Fruit fly (Drosophila melanogaster) whole organism: ENCODE measurements around the gene CG31115.

Experiments used
- CG8478 ChIP-seq: fragments of >200 bp; optimal IDR thresholded peaks from 2 replicates; lab custom pipeline; 2018; ENCODE audit warnings: inconsistent platforms
- Dll ChIP-seq: fragments of >200 bp; optimal IDR thresholded peaks from 2 replicates; lab custom pipeline; 2017
- EcR ChIP-seq, 2 experiments: fragments of >200 bp; optimal IDR thresholded peaks; 2 replicates each; lab custom pipeline; 2017; ENCODE audit warnings: missing biosample characterization in 2 of 2, missing genetic modification characterization in 2 of 2, missing genetic modification reagents in 2 of 2
- pan ChIP-seq: fragments of >200 bp; optimal IDR thresholded peaks from 2 replicates; lab custom pipeline; 2017
- psq ChIP-seq: fragments of >200 bp; optimal IDR thresholded peaks from 2 replicates; lab custom pipeline; 2017
- usp ChIP-seq: fragments of >200 bp; optimal IDR thresholded peaks from 2 replicates; lab custom pipeline; 2017; ENCODE audit warnings: missing biosample characterization, missing genetic modification characterization, mixed read lengths

Gene CG31115

DNA sequence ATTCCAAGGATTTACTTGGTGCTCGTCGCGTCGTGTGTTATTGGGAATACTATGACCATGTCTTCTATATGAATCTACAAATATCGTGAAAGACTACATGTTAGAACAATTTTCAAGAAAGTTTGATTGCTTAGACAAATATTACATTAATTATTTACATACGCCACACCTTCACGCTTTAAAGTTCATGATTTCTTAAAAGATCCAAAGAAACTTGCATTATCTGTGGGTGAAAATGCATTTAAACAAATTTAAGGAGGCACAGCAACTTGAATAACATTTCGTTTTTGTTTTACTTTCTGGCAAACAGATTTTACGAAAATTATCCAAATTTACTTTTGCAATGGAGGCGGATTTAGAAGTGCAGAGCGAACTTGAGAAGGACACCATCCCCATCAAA, at the start of gene CG31115:
Gene CG31115 (plus strand): TSS at position 301 of the 400 bp plus-strand sequence.
- TF ChIP-seq psq (lab: Kevin White, UChicago) = no peak
- no peak for TF ChIP-seq CG8478 (lab: Kevin White, UChicago)
- no peak for TF ChIP-seq Dll (lab: Kevin White, UChicago)
- TF ChIP-seq pan = no peak
- TF ChIP-seq EcR (GFP tag; optimal IDR thresholded peaks at IDR 0.05; lab: Kevin White, UChicago) = no peak
- TF ChIP-seq usp (GFP tag; lab: Kevin White, UChicago) = no peak

DNA sequence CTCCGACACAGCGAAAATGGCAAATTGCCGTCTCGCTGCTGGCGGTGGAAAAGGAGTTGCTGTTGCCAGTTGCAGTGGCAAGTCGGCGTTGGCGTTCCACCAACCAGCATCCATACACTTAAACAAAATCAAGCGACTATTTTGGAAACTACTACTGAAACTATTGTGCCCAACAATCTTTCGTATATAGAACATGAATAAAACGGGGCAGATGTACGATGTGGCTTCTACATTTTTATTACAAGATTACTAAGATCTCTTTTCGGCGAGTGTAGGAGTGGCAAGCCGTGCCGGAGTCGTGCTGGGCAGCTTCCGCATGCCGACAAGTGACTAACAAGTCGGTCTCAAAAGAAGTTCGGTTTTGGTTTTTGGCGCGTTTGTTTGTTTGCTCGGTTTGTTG, 40.2 kb upstream of the CG31115 start:
- TF ChIP-seq Dll (lab: Kevin White, UChicago) = no peak
- no peak for TF ChIP-seq EcR (GFP tag; optimal IDR thresholded peaks at IDR 0.05; lab: Kevin White, UChicago)
- TF ChIP-seq psq (lab: Kevin White, UChicago) = no peak
- no peak for TF ChIP-seq usp (GFP tag; lab: Kevin White, UChicago)
- no peak for TF ChIP-seq CG8478 (lab: Kevin White, UChicago)
- no peak for TF ChIP-seq pan

DNA sequence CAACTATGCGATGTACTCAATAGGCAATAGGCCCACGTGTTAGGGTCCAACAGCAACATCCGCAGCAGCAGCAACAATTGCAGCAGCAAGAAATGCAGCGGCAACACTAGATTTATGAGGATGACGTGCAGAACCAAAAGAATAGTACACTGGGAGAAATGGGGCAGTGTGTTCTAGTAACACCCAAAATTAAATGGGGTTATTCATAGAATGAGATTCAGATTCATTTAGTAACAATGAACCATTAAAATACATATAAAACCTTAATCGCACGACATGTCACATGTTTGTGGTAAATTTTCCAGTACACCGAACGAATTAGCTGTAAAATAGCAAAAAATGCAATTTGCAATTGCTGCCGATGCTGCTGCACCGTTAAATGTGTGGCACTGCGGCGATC, 39.5 kb upstream of the CG31115 start:
- no peak for TF ChIP-seq usp (GFP tag; lab: Kevin White, UChicago)
- no peak for TF ChIP-seq pan
- TF ChIP-seq Dll (lab: Kevin White, UChicago) = no peak
- no peak for TF ChIP-seq EcR (GFP tag; optimal IDR thresholded peaks at IDR 0.05; lab: Kevin White, UChicago)
- TF ChIP-seq psq (lab: Kevin White, UChicago) = no peak
- no peak for TF ChIP-seq CG8478 (lab: Kevin White, UChicago)

DNA sequence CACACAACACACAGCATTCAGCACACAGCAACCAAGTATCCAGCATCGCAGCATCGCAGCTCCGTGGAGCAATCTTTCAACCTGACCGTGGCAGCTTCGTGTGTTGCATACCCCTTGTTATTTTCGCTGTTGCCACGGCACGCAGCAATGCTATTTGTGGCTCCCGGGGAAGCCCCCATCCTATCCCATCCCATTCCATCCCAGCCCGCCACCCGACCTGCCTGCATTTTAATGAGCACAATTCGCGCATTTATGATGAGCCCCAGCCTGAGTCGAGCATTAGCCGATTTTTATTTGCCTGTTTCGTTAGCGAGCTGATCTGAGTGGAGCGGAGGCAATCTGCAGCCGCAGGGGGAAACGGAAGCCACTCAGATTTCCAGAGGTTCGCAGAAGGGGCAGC, 37.2 kb upstream of the CG31115 start:
- TF ChIP-seq EcR (GFP tag; optimal IDR thresholded peaks at IDR 0.05; lab: Kevin White, UChicago) = no peak
- no peak for TF ChIP-seq usp (GFP tag; lab: Kevin White, UChicago)
- no peak for TF ChIP-seq pan
- TF ChIP-seq Dll (lab: Kevin White, UChicago) = no peak
- TF ChIP-seq psq (lab: Kevin White, UChicago) = no peak
- no peak for TF ChIP-seq CG8478 (lab: Kevin White, UChicago)

dm6 chr3R:25002257-25002656, 34.5 kb upstream of the CG31115 start:
- TF ChIP-seq usp (GFP tag; lab: Kevin White, UChicago) = no peak
- no peak for TF ChIP-seq pan
- TF ChIP-seq CG8478 (lab: Kevin White, UChicago) = no peak
- no peak for TF ChIP-seq EcR (GFP tag; optimal IDR thresholded peaks at IDR 0.05; lab: Kevin White, UChicago)
- TF ChIP-seq Dll (lab: Kevin White, UChicago) = no peak
- no peak for TF ChIP-seq psq (lab: Kevin White, UChicago)

- TF ChIP-seq pan (no peak), EcR (GFP tag; optimal IDR thresholded peaks at IDR 0.05; lab: Kevin White, UChicago) (no peak), usp (GFP tag; lab: Kevin White, UChicago) (no peak), CG8478 (lab: Kevin White, UChicago) (no peak), psq (lab: Kevin White, UChicago) (no peak), Dll (lab: Kevin White, UChicago) (no peak)
Observed at dm6 chr3R:25004064-25004463, 32.7 kb upstream of the CG31115 start.

DNA sequence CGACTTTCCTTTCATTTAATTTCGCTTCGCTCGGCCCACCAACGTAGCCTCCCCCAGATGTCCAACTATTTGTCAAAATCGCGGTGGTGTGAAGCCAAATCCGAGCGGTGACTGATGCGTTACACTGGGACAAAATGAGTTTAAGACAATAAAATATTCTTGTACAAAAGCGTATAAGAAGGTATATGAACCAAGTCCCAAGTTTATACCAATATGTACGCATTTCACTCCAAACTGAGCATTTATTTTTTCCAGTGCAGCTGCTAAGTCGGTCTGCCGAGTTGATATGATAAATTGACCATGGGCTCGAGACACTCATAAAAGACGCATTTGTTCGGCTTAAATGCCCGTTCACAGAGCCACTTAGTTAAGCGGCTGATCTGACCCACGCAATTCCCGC, 32.0 kb upstream of the CG31115 start:
- TF ChIP-seq usp (GFP tag; lab: Kevin White, UChicago) = no peak
- TF ChIP-seq EcR (GFP tag; optimal IDR thresholded peaks at IDR 0.05; lab: Kevin White, UChicago) = peak in 1 of 2 experiments; percentile 23

- TF ChIP-seq CG8478 (lab: Kevin White, UChicago) (no peak), psq (lab: Kevin White, UChicago) (no peak), pan (no peak), usp (GFP tag; lab: Kevin White, UChicago) (no peak), Dll (lab: Kevin White, UChicago) (no peak), EcR (GFP tag; optimal IDR thresholded peaks at IDR 0.05; lab: Kevin White, UChicago) (no peak)
Observed at dm6 chr3R:25005748-25006147, 31.0 kb upstream of the CG31115 start.

- peak in 1 of 2 experiments; percentile 90 for TF ChIP-seq EcR (GFP tag; optimal IDR thresholded peaks at IDR 0.05; lab: Kevin White, UChicago)
- no peak for TF ChIP-seq Dll (lab: Kevin White, UChicago)
- no peak for TF ChIP-seq usp (GFP tag; lab: Kevin White, UChicago)
- TF ChIP-seq CG8478 (lab: Kevin White, UChicago) = no peak
Observed at dm6 chr3R:25009745-25010446, 26.8 kb upstream of the CG31115 start.

- TF ChIP-seq usp (GFP tag; lab: Kevin White, UChicago) = no peak
- TF ChIP-seq CG8478 (lab: Kevin White, UChicago) = no peak
- no peak for TF ChIP-seq Dll (lab: Kevin White, UChicago)
- TF ChIP-seq pan = no peak
- TF ChIP-seq EcR (GFP tag; optimal IDR thresholded peaks at IDR 0.05; lab: Kevin White, UChicago) = no peak
- TF ChIP-seq psq (lab: Kevin White, UChicago) = no peak
Observed at dm6 chr3R:25012016-25012415, 24.7 kb upstream of the CG31115 start.

DNA sequence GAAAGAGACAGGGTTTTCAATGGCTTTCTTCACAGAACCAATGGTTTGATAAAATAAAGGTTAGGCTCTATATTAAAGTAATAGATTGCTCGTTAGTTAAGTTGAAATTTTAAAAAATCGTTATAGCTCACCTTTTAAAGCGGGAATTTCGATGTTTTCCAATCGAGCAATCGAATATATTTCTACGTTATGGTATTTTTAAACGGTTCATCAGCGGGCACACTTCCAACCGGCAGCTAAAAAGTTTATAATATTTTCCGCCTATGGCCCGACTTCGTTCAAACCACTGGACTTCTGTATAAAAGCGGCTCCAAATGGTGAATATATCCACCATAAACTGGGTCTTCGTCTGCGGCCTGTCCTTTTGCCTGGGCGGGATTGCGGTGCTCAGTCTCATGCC, 13.7 kb upstream of the CG31115 start, which contains the start of gene beta4GalT7:
Gene beta4GalT7 (plus strand): TSS at position 201 of the 400 bp plus-strand sequence.
- TF ChIP-seq EcR (GFP tag; optimal IDR thresholded peaks at IDR 0.05; lab: Kevin White, UChicago) = no peak
- no peak for TF ChIP-seq usp (GFP tag; lab: Kevin White, UChicago)
- TF ChIP-seq pan = no peak
- TF ChIP-seq Dll (lab: Kevin White, UChicago) = no peak
- no peak for TF ChIP-seq CG8478 (lab: Kevin White, UChicago)
- no peak for TF ChIP-seq psq (lab: Kevin White, UChicago)
